Worm (Caenorhabditis elegans) whole organism, L4 larva: ENCODE results near the gene nas-7.

ENCODE experiments used
- aly-2 ChIP-seq: sonication (generic microtip); optimal IDR thresholded peaks from 2 replicates; lab custom pipeline; 2018; ENCODE audit warnings: missing biosample characterization, missing genetic modification characterization
- ceh-20 ChIP-seq: fragments of 200-800 bp; sonication (Bioruptor generic); IDR thresholded peaks from 2 replicates; pipeline ENCODE4 v1.3.6; 2022; ENCODE audit warnings: missing genetic modification reagents, missing genetic modification characterization, missing compliant biosample characterization
- lin-29 ChIP-seq: fragments of 200-800 bp; sonication (Bioruptor generic); IDR thresholded peaks from 2 replicates; pipeline ENCODE4 v1.3.6; 2022; ENCODE audit warnings: missing genetic modification reagents, missing genetic modification characterization, missing compliant biosample characterization
- lin-39 ChIP-seq: fragments of 150-350 bp; optimal IDR thresholded peaks from 2 replicates; lab custom pipeline; 2014; ENCODE audit warnings: missing biosample characterization, missing genetic modification reagents, missing genetic modification characterization
- nhr-111 ChIP-seq: fragments of 200-800 bp; sonication (Bioruptor generic); optimal IDR thresholded peaks from 2 replicates; lab custom pipeline; 2018; ENCODE audit warnings: mild to moderate bottlenecking, missing genetic modification characterization, missing compliant biosample characterization
- nhr-237 ChIP-seq: sonication (generic microtip); optimal IDR thresholded peaks from 2 replicates; lab custom pipeline; 2017; ENCODE audit warnings: missing biosample characterization, missing genetic modification characterization
- nhr-42 ChIP-seq: fragments of 200-800 bp; sonication (Bioruptor generic); IDR thresholded peaks from 2 replicates; pipeline ENCODE4 v1.3.6; 2022; ENCODE audit warnings: missing genetic modification characterization, missing compliant biosample characterization
- pqm-1 ChIP-seq: sonication (generic microtip); optimal IDR thresholded peaks from 2 replicates; lab custom pipeline; 2017; ENCODE audit warnings: missing biosample characterization, missing genetic modification characterization
- snpc-4 ChIP-seq: fragments of 150-350 bp; optimal IDR thresholded peaks from 2 replicates; lab custom pipeline; 2014; ENCODE audit warnings: missing biosample characterization, missing genetic modification characterization
- spr-1 ChIP-seq: sonication (generic microtip); optimal IDR thresholded peaks from 2 replicates; lab custom pipeline; 2016; ENCODE audit warnings: mild to moderate bottlenecking, missing genetic modification characterization, missing compliant biosample characterization
- tag-97 ChIP-seq: fragments of 200-800 bp; sonication (Bioruptor generic); IDR thresholded peaks from 2 replicates; pipeline ENCODE4 v1.3.6; 2022; ENCODE audit warnings: missing genetic modification characterization, missing compliant biosample characterization
- unc-62 ChIP-seq, 3 experiments: fragments of 150-350 bp in 1 of 3; sonication (generic microtip); optimal IDR thresholded peaks in 2 of 3; peaks in 1 of 3; 1 replicate in 1 of 3; 2 replicates in 2 of 3; lab custom pipeline; 2014 to 2017; ENCODE audit warnings: missing biosample characterization in 3 of 3, missing genetic modification characterization in 3 of 3, missing genetic modification reagents in 3 of 3, missing genotype in 1 of 3
- ztf-11 ChIP-seq: fragments of 150-350 bp; optimal IDR thresholded peaks from 2 replicates; lab custom pipeline; 2014; ENCODE audit warnings: missing biosample characterization, missing genetic modification characterization

- TF ChIP-seq pqm-1 (tag; lab: Kevin White, UChicago) (no peak), nhr-237 (no peak), unc-62 (GFP tag; optimal IDR thresholded peaks at IDR 0.05 in 1 of 2; lab: Kevin White, UChicago) (no peak), unc-62 (tag; optimal IDR thresholded peaks at IDR 0.05; lab: Kevin White, UChicago) (no peak), nhr-42 (GFP tag; lab: Robert Waterston, UW) (no peak), aly-2 (tag; lab: Kevin White, UChicago) (no peak), ceh-20 (GFP tag; lab: Robert Waterston, UW) (no peak), snpc-4 (no peak), lin-29 (GFP tag; lab: Robert Waterston, UW) (no peak), spr-1 (no peak), nhr-111 (GFP tag; lab: Kevin White, UChicago) (no peak), ztf-11 (tag; lab: Kevin White, UChicago) (no peak), tag-97 (no peak), lin-39 (no peak)
Observed at ce11 chrII:7411930-7412329, 9.4 kb upstream of the nas-7 start, which contains the start of gene K02A2.5.
